Worm (Caenorhabditis elegans): Measurements from ENCODE around the gene F37C12.21.

F37C12.21 gene

ce11 chrIII:7207903-7208497 is 19.8 kb downstream of the F37C12.21 start, which contains the start of gene rpl-6:
Gene rpl-6, plus strand, starts transcription at chrIII:7208447.
- no peak for TF ChIP-seq him-1 (tag; optimal IDR thresholded peaks at IDR 0.05)
- no peak for TF ChIP-seq let-526 (GFP tag; IDR thresholded peaks at IDR 0.05)
- peak; percentile 35 for TF ChIP-seq dpl-1 (GFP tag; optimal IDR thresholded peaks at IDR 0.05)
- TF ChIP-seq snpc-3.4 (tag; optimal IDR thresholded peaks at IDR 0.05), result peak; percentile 85
- peak; percentile 64 for TF ChIP-seq attf-5 (GFP tag; optimal IDR thresholded peaks at IDR 0.05)
- no peak for TF ChIP-seq zfh-2 (GFP tag; conservative IDR thresholded peaks at IDR 0.05)
- TF ChIP-seq snpc-1.1 (tag; optimal IDR thresholded peaks at IDR 0.05; ENCODE audit: insufficient read depth), result peak; percentile 37
- TF ChIP-seq F39B2.1 (GFP tag; IDR thresholded peaks at IDR 0.05), result no peak
- no peak for TF ChIP-seq hrde-1 (tag; optimal IDR thresholded peaks at IDR 0.05; ENCODE audit: borderline replicate concordance)
- TF ChIP-seq nhr-27 (tag; optimal IDR thresholded peaks at IDR 0.05), result no peak
- TF ChIP-seq F37B4.10 (GFP tag; IDR thresholded peaks at IDR 0.05), result no peak
- TF ChIP-seq F57A8.1 (GFP tag; optimal IDR thresholded peaks at IDR 0.05), result no peak
- peak; percentile 28; the same call in 1 of the 2 replicates for TF ChIP-seq lir-1 (GFP tag; conservative IDR thresholded peaks at IDR 0.05)
- TF ChIP-seq tlf-1 (GFP tag; optimal IDR thresholded peaks at IDR 0.05), result peak; percentile 88
- peak; percentile 32 for TF ChIP-seq nhr-80 (tag; optimal IDR thresholded peaks at IDR 0.05)
- no peak for TF ChIP-seq nhr-90 (tag; optimal IDR thresholded peaks at IDR 0.05)
- peak; percentile 82 for TF ChIP-seq ceh-27 (GFP tag; optimal IDR thresholded peaks at IDR 0.05)
- no peak for TF ChIP-seq F10E7.11 (tag; optimal IDR thresholded peaks at IDR 0.05)
- TF ChIP-seq madf-8 (GFP tag; conservative IDR thresholded peaks at IDR 0.05), result peak; percentile 54
- TF ChIP-seq sptf-2 (GFP tag; optimal IDR thresholded peaks at IDR 0.05), result no peak
- no peak for TF ChIP-seq die-1 (tag; optimal IDR thresholded peaks at IDR 0.05)
- no peak for TF ChIP-seq Y56A3A.18 (GFP tag; IDR thresholded peaks at IDR 0.05)
- TF ChIP-seq madf-3 (GFP tag; IDR thresholded peaks at IDR 0.05), result peak; percentile 84
- no peak for TF ChIP-seq cebp-1 (GFP tag; IDR thresholded peaks at IDR 0.05)
- peak; percentile 72 for TF ChIP-seq cebp-1 (tag; optimal IDR thresholded peaks at IDR 0.05)
- no peak for TF ChIP-seq ztf-25 (GFP tag; IDR thresholded peaks at IDR 0.05)
- no peak for TF ChIP-seq nhr-179 (tag; optimal IDR thresholded peaks at IDR 0.05)
- TF ChIP-seq attf-3 (GFP tag; conservative IDR thresholded peaks at IDR 0.05), result peak; percentile 74
- peak; percentile 59 for TF ChIP-seq Y67H2A.10 (GFP tag; conservative IDR thresholded peaks at IDR 0.05)
- TF ChIP-seq F23B12.7 (tag; optimal IDR thresholded peaks at IDR 0.05; ENCODE audit: insufficient read depth), result peak; percentile 79
- TF ChIP-seq atf-7 (tag; optimal IDR thresholded peaks at IDR 0.05), result no peak
- peak; percentile 65 for TF ChIP-seq ZK185.1 (tag; optimal IDR thresholded peaks at IDR 0.05; ENCODE audit: poor library complexity, severe bottlenecking)
- no peak for TF ChIP-seq zim-3 (tag; optimal IDR thresholded peaks at IDR 0.05)
- TF ChIP-seq ztf-26 (tag; optimal IDR thresholded peaks at IDR 0.05), result no peak
- TF ChIP-seq lin-26 (GFP tag; IDR thresholded peaks at IDR 0.05), result no peak
- no peak for TF ChIP-seq lag-1 (GFP tag; IDR thresholded peaks at IDR 0.05)
- no peak for TF ChIP-seq hlh-12 (tag; optimal IDR thresholded peaks at IDR 0.05)
- peak; percentile 57 for TF ChIP-seq tbp1 (GFP tag; optimal IDR thresholded peaks at IDR 0.05)
- TF ChIP-seq mes-4 (tag; optimal IDR thresholded peaks at IDR 0.05), result no peak
- peak; percentile 68 for TF ChIP-seq efl-1 (GFP tag; optimal IDR thresholded peaks at IDR 0.05)
- peak; percentile 80 for TF ChIP-seq pha-4 (tag; optimal IDR thresholded peaks at IDR 0.05)
- TF ChIP-seq madf-10 (tag; optimal IDR thresholded peaks at IDR 0.05), result peak; percentile 4
- no peak for TF ChIP-seq cebp-2 (GFP tag; IDR thresholded peaks at IDR 0.05)
- peak; percentile 80 for TF ChIP-seq lin-54 (GFP tag; optimal IDR thresholded peaks at IDR 0.05)
- TF ChIP-seq T07F8.4 (tag; optimal IDR thresholded peaks at IDR 0.05), result no peak
- peak; percentile 1 for TF ChIP-seq xnd-1 (tag; optimal IDR thresholded peaks at IDR 0.05)
- no peak; the same call in 1 of the 2 replicates for TF ChIP-seq B0019.2 (GFP tag; conservative IDR thresholded peaks at IDR 0.05)
- peak; percentile 86 for TF ChIP-seq hmg-1.2 (GFP tag; IDR thresholded peaks at IDR 0.05)

All from whole organism, young adult.